Worm (Caenorhabditis elegans): Measurements from ENCODE around the gene C09G1.2.

The C09G1.2 gene

ce11 chrX:15951194-15951593 is 31.3 kb downstream of the C09G1.2 start, which contains the start of gene col-186:
TSS of gene col-186 (plus strand) at chrX:15951494.
- TF ChIP-seq ets-7 (tag; optimal IDR thresholded peaks at IDR 0.05): no peak
- no peak for TF ChIP-seq sea-1 (GFP tag; conservative IDR thresholded peaks at IDR 0.05)
- TF ChIP-seq scrt-1 (GFP tag; IDR thresholded peaks at IDR 0.05): no peak

ce11 chrX:15945806-15946205 is 36.7 kb downstream of the C09G1.2 start:
- TF ChIP-seq sea-1 (GFP tag; conservative IDR thresholded peaks at IDR 0.05) (no peak), ceh-36 (tag; optimal IDR thresholded peaks at IDR 0.05) (no peak), scrt-1 (GFP tag; IDR thresholded peaks at IDR 0.05) (no peak), aly-1 (tag; optimal IDR thresholded peaks at IDR 0.05) (no peak), flt-1 (GFP tag; IDR thresholded peaks at IDR 0.05) (no peak), hmbx-1 (tag; optimal IDR thresholded peaks at IDR 0.05) (no peak), hmg-4 (GFP tag; optimal IDR thresholded peaks at IDR 0.05) (no peak), F13C5.2 (tag; optimal IDR thresholded peaks at IDR 0.05) (no peak), tbx-37 (GFP tag; conservative IDR thresholded peaks at IDR 0.05) (no peak), hnd-1 (tag; optimal IDR thresholded peaks at IDR 0.05) (no peak), tbx-11 (GFP tag; IDR thresholded peaks at IDR 0.05) (no peak)

- TF ChIP-seq tra-4 (tag; optimal IDR thresholded peaks at IDR 0.05) (no peak), ama-1 (optimal IDR thresholded peaks at IDR 0.05) (no peak), flt-1 (GFP tag; IDR thresholded peaks at IDR 0.05) (no peak)
These were observed 38.3 kb downstream of the C09G1.2 start for ce11 chrX:15944198-15944597.

- TF ChIP-seq aly-1 (tag; optimal IDR thresholded peaks at IDR 0.05) (no peak), ets-7 (tag; optimal IDR thresholded peaks at IDR 0.05) (no peak), flt-1 (GFP tag; IDR thresholded peaks at IDR 0.05) (no peak), ama-1 (optimal IDR thresholded peaks at IDR 0.05) (no peak), sea-1 (GFP tag; conservative IDR thresholded peaks at IDR 0.05) (no peak), scrt-1 (GFP tag; IDR thresholded peaks at IDR 0.05) (no peak), B0310.2 (tag; optimal IDR thresholded peaks at IDR 0.05) (no peak), tbx-37 (GFP tag; conservative IDR thresholded peaks at IDR 0.05) (no peak), F13C5.2 (tag; optimal IDR thresholded peaks at IDR 0.05) (no peak), tra-4 (tag; optimal IDR thresholded peaks at IDR 0.05) (no peak), pes-1 (GFP tag; IDR thresholded peaks at IDR 0.05) (no peak), ceh-13 (GFP tag; optimal IDR thresholded peaks at IDR 0.05) (no peak), hmg-4 (GFP tag; optimal IDR thresholded peaks at IDR 0.05) (no peak), tbx-11 (GFP tag; IDR thresholded peaks at IDR 0.05) (no peak), hnd-1 (tag; optimal IDR thresholded peaks at IDR 0.05) (no peak), hmbx-1 (tag; optimal IDR thresholded peaks at IDR 0.05) (no peak), ceh-36 (tag; optimal IDR thresholded peaks at IDR 0.05) (no peak)
These were observed 38.8 kb downstream of the C09G1.2 start, which contains the start of gene mec-5 for ce11 chrX:15943709-15944108. TSS of gene mec-5 (plus strand) at chrX:15944009.

ce11 chrX:15939759-15940334 is 42.7 kb downstream of the C09G1.2 start:
- TF ChIP-seq aly-1 (tag; optimal IDR thresholded peaks at IDR 0.05) (no peak), ceh-13 (GFP tag; optimal IDR thresholded peaks at IDR 0.05) (no peak), hnd-1 (tag; optimal IDR thresholded peaks at IDR 0.05) (no peak), hmbx-1 (tag; optimal IDR thresholded peaks at IDR 0.05) (no peak), sea-1 (GFP tag; conservative IDR thresholded peaks at IDR 0.05) (no peak), ets-7 (tag; optimal IDR thresholded peaks at IDR 0.05) (no peak), B0310.2 (tag; optimal IDR thresholded peaks at IDR 0.05) (no peak), scrt-1 (GFP tag; IDR thresholded peaks at IDR 0.05) (no peak), flt-1 (GFP tag; IDR thresholded peaks at IDR 0.05) (no peak), tbx-11 (GFP tag; IDR thresholded peaks at IDR 0.05) (no peak), tra-4 (tag; optimal IDR thresholded peaks at IDR 0.05) (no peak), ceh-36 (tag; optimal IDR thresholded peaks at IDR 0.05) (no peak), ama-1 (optimal IDR thresholded peaks at IDR 0.05) (no peak), hmg-4 (GFP tag; optimal IDR thresholded peaks at IDR 0.05) (no peak), tbx-37 (GFP tag; conservative IDR thresholded peaks at IDR 0.05) (no peak), F13C5.2 (tag; optimal IDR thresholded peaks at IDR 0.05) (no peak), pes-1 (GFP tag; IDR thresholded peaks at IDR 0.05) (no peak)

- TF ChIP-seq flt-1 (GFP tag; IDR thresholded peaks at IDR 0.05): no peak
- no peak for TF ChIP-seq F13C5.2 (tag; optimal IDR thresholded peaks at IDR 0.05)
- TF ChIP-seq pes-1 (GFP tag; IDR thresholded peaks at IDR 0.05): no peak
- TF ChIP-seq hmbx-1 (tag; optimal IDR thresholded peaks at IDR 0.05): no peak
- no peak for TF ChIP-seq hmg-4 (GFP tag; optimal IDR thresholded peaks at IDR 0.05)
- TF ChIP-seq hnd-1 (tag; optimal IDR thresholded peaks at IDR 0.05): no peak
- no peak for TF ChIP-seq scrt-1 (GFP tag; IDR thresholded peaks at IDR 0.05)
- no peak for TF ChIP-seq tra-4 (tag; optimal IDR thresholded peaks at IDR 0.05)
These were observed 43.3 kb downstream of the C09G1.2 start, which contains the start of gene mrp-3 for ce11 chrX:15939224-15939623. TSS of gene mrp-3 (minus strand) at chrX:15939324.

ce11 chrX:15937854-15938253 is 44.7 kb downstream of the C09G1.2 start:
- no peak for TF ChIP-seq flt-1 (GFP tag; IDR thresholded peaks at IDR 0.05)
- no peak for TF ChIP-seq ceh-36 (tag; optimal IDR thresholded peaks at IDR 0.05)
- TF ChIP-seq sea-1 (GFP tag; conservative IDR thresholded peaks at IDR 0.05): no peak
- no peak for TF ChIP-seq hnd-1 (tag; optimal IDR thresholded peaks at IDR 0.05)
- TF ChIP-seq ets-7 (tag; optimal IDR thresholded peaks at IDR 0.05): no peak
- no peak for TF ChIP-seq hmbx-1 (tag; optimal IDR thresholded peaks at IDR 0.05)
- no peak for TF ChIP-seq pes-1 (GFP tag; IDR thresholded peaks at IDR 0.05)
- no peak for TF ChIP-seq scrt-1 (GFP tag; IDR thresholded peaks at IDR 0.05)
- TF ChIP-seq B0310.2 (tag; optimal IDR thresholded peaks at IDR 0.05): no peak
- TF ChIP-seq tbx-37 (GFP tag; conservative IDR thresholded peaks at IDR 0.05): no peak

ce11 chrX:15932859-15933258 is 49.7 kb downstream of the C09G1.2 start:
- TF ChIP-seq ceh-36 (tag; optimal IDR thresholded peaks at IDR 0.05) (no peak), tbx-37 (GFP tag; conservative IDR thresholded peaks at IDR 0.05) (no peak), hmbx-1 (tag; optimal IDR thresholded peaks at IDR 0.05) (no peak), B0310.2 (tag; optimal IDR thresholded peaks at IDR 0.05) (no peak), hmg-4 (GFP tag; optimal IDR thresholded peaks at IDR 0.05) (no peak), tra-4 (tag; optimal IDR thresholded peaks at IDR 0.05) (no peak), hnd-1 (tag; optimal IDR thresholded peaks at IDR 0.05) (no peak), tbx-11 (GFP tag; IDR thresholded peaks at IDR 0.05) (no peak), flt-1 (GFP tag; IDR thresholded peaks at IDR 0.05) (no peak), ets-7 (tag; optimal IDR thresholded peaks at IDR 0.05) (no peak), ceh-13 (GFP tag; optimal IDR thresholded peaks at IDR 0.05) (no peak), ama-1 (optimal IDR thresholded peaks at IDR 0.05) (no peak), sea-1 (GFP tag; conservative IDR thresholded peaks at IDR 0.05) (no peak), scrt-1 (GFP tag; IDR thresholded peaks at IDR 0.05) (no peak), F13C5.2 (tag; optimal IDR thresholded peaks at IDR 0.05) (no peak), aly-1 (tag; optimal IDR thresholded peaks at IDR 0.05) (no peak), pes-1 (GFP tag; IDR thresholded peaks at IDR 0.05) (no peak)
